Worm (Caenorhabditis elegans) whole organism, late embryonic: ENCODE data around the gene dot-1.4.

Experiments used
- ceh-14 ChIP-seq: sonication (generic microtip); optimal IDR thresholded peaks from 2 replicates; lab custom pipeline; 2016; ENCODE audit warnings: missing genotype, missing genetic modification characterization, missing compliant biosample characterization
- pha-4 ChIP-seq: fragments of 150-350 bp; optimal IDR thresholded peaks from 2 replicates; lab custom pipeline; 2018; ENCODE audit warnings: missing biosample characterization, missing genetic modification reagents, missing genetic modification characterization

ce11 chrX:11916705-11917104 is 14.8 kb downstream of the dot-1.4 start, which contains the start of gene Y62H9A.13:
- TF ChIP-seq ceh-14 (tag; lab: Kevin White, UChicago) (no peak), pha-4 (tag; lab: Kevin White, UChicago) (no peak)
